Worm (Caenorhabditis elegans) whole organism, L4 larva: Measurements from ENCODE around the gene C50E3.11.

Source experiments
- aha-1 ChIP-seq: fragments of 150-350 bp; peaks from one replicate; lab custom pipeline; 2014; ENCODE audit warnings: missing biosample characterization, missing genetic modification characterization
- ceh-82 ChIP-seq: sonication (generic microtip); optimal IDR thresholded peaks from 2 replicates; lab custom pipeline; 2017; ENCODE audit warnings: missing biosample characterization, missing genetic modification characterization
- daf-12 ChIP-seq: fragments of 150-350 bp; optimal IDR thresholded peaks from 2 replicates; lab custom pipeline; 2014; ENCODE audit warnings: missing biosample characterization, missing genetic modification reagents, missing genetic modification characterization
- dve-1 ChIP-seq: sonication (generic microtip); optimal IDR thresholded peaks from 2 replicates; lab custom pipeline; 2017; ENCODE audit warnings: antibody characterized with exemption, mild to moderate bottlenecking, missing genetic modification characterization, missing compliant biosample characterization; ENCODE audit not compliant: insufficient read depth
- fos-1 ChIP-seq: fragments of 150-350 bp; optimal IDR thresholded peaks from 2 replicates; lab custom pipeline; 2014; ENCODE audit warnings: missing biosample characterization, missing genetic modification characterization
- mep-1 ChIP-seq: fragments of 150-350 bp; sonication (generic microtip); optimal IDR thresholded peaks from 3 replicates; lab custom pipeline; 2014; ENCODE audit warnings: missing biosample characterization, missing genetic modification characterization
- nhr-237 ChIP-seq: sonication (generic microtip); optimal IDR thresholded peaks from 2 replicates; lab custom pipeline; 2017; ENCODE audit warnings: missing biosample characterization, missing genetic modification characterization
- nhr-25 ChIP-seq: sonication (generic microtip); optimal IDR thresholded peaks from 2 replicates; lab custom pipeline; 2017; ENCODE audit warnings: missing genetic modification characterization, mild to moderate bottlenecking, missing compliant biosample characterization, antibody characterized with exemption, moderate library complexity, borderline replicate concordance; ENCODE audit not compliant: insufficient read depth
- nhr-6 ChIP-seq: fragments of 150-350 bp; optimal IDR thresholded peaks from 2 replicates; lab custom pipeline; 2014; ENCODE audit warnings: missing biosample characterization, missing genetic modification characterization
- set-16 ChIP-seq: fragments of 200-800 bp; sonication (Bioruptor generic); IDR thresholded peaks from 2 replicates; pipeline ENCODE4 v1.3.6; 2022; ENCODE audit warnings: missing genetic modification reagents, missing genetic modification characterization, missing compliant biosample characterization
- spr-3 ChIP-seq: fragments of 200-800 bp; sonication (Bioruptor generic); optimal IDR thresholded peaks from 2 replicates; lab custom pipeline; 2018; ENCODE audit warnings: mild to moderate bottlenecking, missing genetic modification characterization, missing compliant biosample characterization
- unc-39 ChIP-seq: sonication (generic microtip); optimal IDR thresholded peaks from 2 replicates; lab custom pipeline; 2017; ENCODE audit warnings: missing biosample characterization, missing genetic modification characterization
- ztf-11 ChIP-seq: fragments of 150-350 bp; optimal IDR thresholded peaks from 2 replicates; lab custom pipeline; 2014; ENCODE audit warnings: missing biosample characterization, missing genetic modification characterization

ce11 chrV:7635469-7635868 is 32.2 kb upstream of the C50E3.11 start, which contains the start of gene srd-29:
- no peak for TF ChIP-seq nhr-237 (tag; lab: Kevin White, UChicago)
- no peak for TF ChIP-seq fos-1
- no peak for TF ChIP-seq nhr-25 (tag; lab: Kevin White, UChicago)
- TF ChIP-seq nhr-6: no peak
- TF ChIP-seq dve-1: no peak
- TF ChIP-seq ztf-11 (tag; lab: Kevin White, UChicago): no peak
- TF ChIP-seq unc-39: no peak
- no peak for TF ChIP-seq set-16
- no peak for TF ChIP-seq spr-3 (GFP tag; lab: Kevin White, UChicago)
- TF ChIP-seq aha-1 (tag; lab: Kevin White, UChicago): peak; percentile 45
- no peak for TF ChIP-seq mep-1 (tag; lab: Kevin White, UChicago)
- TF ChIP-seq daf-12 (tag; lab: Kevin White, UChicago): no peak
- TF ChIP-seq ceh-82: no peak
